Fruit fly (Drosophila melanogaster) whole organism, prepupa: ENCODE data around the gene CG1571.
A peak's percentile ranks its signal among the peaks of the same experiment; 100 is the strongest.

ENCODE experiments used
- Blimp-1 ChIP-seq: fragments of 200-800 bp; sonication (Bioruptor generic); optimal IDR thresholded peaks from 3 replicates; lab custom pipeline; 2017; ENCODE audit warnings: missing biosample characterization, missing genetic modification characterization, mild to moderate bottlenecking, moderate library complexity, missing genetic modification reagents
- CG10631 ChIP-seq: fragments of 200-800 bp; sonication (Bioruptor generic); optimal IDR thresholded peaks from 2 replicates; lab custom pipeline; 2016; ENCODE audit warnings: missing biosample characterization, missing genetic modification characterization
- CG10669 ChIP-seq: fragments of 200-800 bp; sonication (Bioruptor generic); optimal IDR thresholded peaks from 3 replicates; lab custom pipeline; 2018; ENCODE audit warnings: missing biosample characterization, mild to moderate bottlenecking, missing genetic modification characterization, moderate library complexity
- CG11762 ChIP-seq: fragments of 200-800 bp; sonication (Bioruptor generic); optimal IDR thresholded peaks from 3 replicates; lab custom pipeline; 2016; ENCODE audit warnings: missing biosample characterization, missing genetic modification characterization; ENCODE audit not compliant: insufficient read depth
- CG11902 ChIP-seq: fragments of 200-800 bp; sonication (Bioruptor generic); optimal IDR thresholded peaks from 3 replicates; lab custom pipeline; 2016; ENCODE audit warnings: missing biosample characterization, missing genetic modification characterization
- CG15336 ChIP-seq: fragments of 200-800 bp; sonication (Bioruptor generic); IDR thresholded peaks from 2 replicates; pipeline ENCODE4 v1.3.6; 2022; ENCODE audit warnings: missing biosample characterization, missing genetic modification characterization
- CG1621 ChIP-seq: fragments of 200-800 bp; sonication (Bioruptor generic); optimal IDR thresholded peaks from 3 replicates; lab custom pipeline; 2018; ENCODE audit warnings: missing biosample characterization, mild to moderate bottlenecking, missing genetic modification characterization
- CG16779 ChIP-seq: fragments of 200-800 bp; sonication (Bioruptor generic); optimal IDR thresholded peaks from 3 replicates; lab custom pipeline; 2017; ENCODE audit warnings: missing biosample characterization, mild to moderate bottlenecking, missing genetic modification characterization
- CG3032 ChIP-seq: fragments of 200-800 bp; optimal IDR thresholded peaks from 2 replicates; lab custom pipeline; 2019; ENCODE audit warnings: missing biosample characterization, mild to moderate bottlenecking, missing genetic modification characterization, moderate library complexity
- CG31627 ChIP-seq: fragments of 200-800 bp; sonication (Bioruptor generic); optimal IDR thresholded peaks from 3 replicates; lab custom pipeline; 2016; ENCODE audit warnings: missing biosample characterization, missing genetic modification characterization
- CG32006 ChIP-seq: fragments of 200-800 bp; sonication (Bioruptor generic); optimal IDR thresholded peaks from 3 replicates; lab custom pipeline; 2017; ENCODE audit warnings: missing biosample characterization, mild to moderate bottlenecking, missing genetic modification characterization
- CG34406 ChIP-seq: fragments of 200-800 bp; sonication (Bioruptor generic); optimal IDR thresholded peaks from 3 replicates; lab custom pipeline; 2016; ENCODE audit warnings: missing biosample characterization, missing genetic modification characterization
- CG3919 ChIP-seq: fragments of 200-800 bp; sonication (Bioruptor generic); optimal IDR thresholded peaks from 3 replicates; lab custom pipeline; 2016; ENCODE audit warnings: missing biosample characterization, missing genetic modification characterization
- CG4318 ChIP-seq: fragments of 200-800 bp; sonication (Bioruptor generic); optimal IDR thresholded peaks from 3 replicates; lab custom pipeline; 2017; ENCODE audit warnings: missing biosample characterization, mild to moderate bottlenecking, missing genetic modification characterization
- CG6163 ChIP-seq: fragments of 200-800 bp; sonication (Bioruptor generic); IDR thresholded peaks from 3 replicates; pipeline ENCODE4 v1.3.6; 2022; ENCODE audit warnings: missing biosample characterization, missing genetic modification characterization
- CG6276 ChIP-seq: fragments of 200-800 bp; sonication (Bioruptor generic); optimal IDR thresholded peaks from 2 replicates; lab custom pipeline; 2017; ENCODE audit warnings: missing biosample characterization, mild to moderate bottlenecking, missing genetic modification characterization
- CG6792 ChIP-seq: fragments of 200-800 bp; sonication (Bioruptor generic); optimal IDR thresholded peaks from 3 replicates; lab custom pipeline; 2016; ENCODE audit warnings: missing biosample characterization, missing genetic modification characterization
- CG6808 ChIP-seq: fragments of 200-800 bp; sonication (Bioruptor generic); optimal IDR thresholded peaks from 3 replicates; lab custom pipeline; 2017; ENCODE audit warnings: missing biosample characterization, missing genetic modification characterization, mild to moderate bottlenecking, moderate library complexity, missing genetic modification reagents
- CG6854 ChIP-seq: fragments of 200-800 bp; sonication (Bioruptor generic); optimal IDR thresholded peaks from 2 replicates; lab custom pipeline; 2017; ENCODE audit warnings: missing biosample characterization, mild to moderate bottlenecking, missing genetic modification characterization
- CG7368 ChIP-seq: fragments of 200-800 bp; sonication (Bioruptor generic); optimal IDR thresholded peaks from 3 replicates; lab custom pipeline; 2016; ENCODE audit warnings: missing biosample characterization, missing genetic modification characterization
- CG8319 ChIP-seq: fragments of 200-800 bp; sonication (Bioruptor generic); optimal IDR thresholded peaks from 3 replicates; lab custom pipeline; 2016; ENCODE audit warnings: missing biosample characterization, missing genetic modification characterization
- CG8632 ChIP-seq: fragments of 200-800 bp; sonication (Bioruptor generic); optimal IDR thresholded peaks from 3 replicates; lab custom pipeline; 2016; ENCODE audit warnings: missing biosample characterization, missing genetic modification characterization
- CG9139 ChIP-seq: fragments of 200-800 bp; sonication (Bioruptor generic); optimal IDR thresholded peaks from 3 replicates; lab custom pipeline; 2017; ENCODE audit warnings: missing biosample characterization, mild to moderate bottlenecking, missing genetic modification characterization
- Eip78C ChIP-seq: fragments of 200-800 bp; sonication (Bioruptor generic); peaks from one replicate; lab custom pipeline; 2016; ENCODE audit warnings: missing biosample characterization, missing genetic modification characterization
- Eip93F ChIP-seq: fragments of 200-800 bp; sonication (Bioruptor generic); optimal IDR thresholded peaks from 2 replicates; lab custom pipeline; 2016; ENCODE audit warnings: missing biosample characterization, mild to moderate bottlenecking, missing genetic modification characterization
- Ets21C ChIP-seq: fragments of 200-800 bp; sonication (Bioruptor generic); optimal IDR thresholded peaks from 3 replicates; lab custom pipeline; 2016; ENCODE audit warnings: missing biosample characterization, missing genetic modification characterization
- Ets96B ChIP-seq: fragments of 200-800 bp; optimal IDR thresholded peaks from 2 replicates; lab custom pipeline; 2019; ENCODE audit warnings: missing biosample characterization, mild to moderate bottlenecking, missing genetic modification characterization, moderate library complexity
- Gug ChIP-seq: fragments of 200-800 bp; sonication (Bioruptor generic); IDR thresholded peaks from 2 replicates; pipeline ENCODE4 v1.3.6; 2022; ENCODE audit warnings: missing biosample characterization, missing genetic modification characterization
- Hr38 ChIP-seq: sonication (Bioruptor generic); optimal IDR thresholded peaks from 2 replicates; lab custom pipeline; 2016; ENCODE audit warnings: missing biosample characterization, missing genetic modification characterization
- Hr4 ChIP-seq: fragments of 200-800 bp; sonication (Bioruptor generic); optimal IDR thresholded peaks from 3 replicates; lab custom pipeline; 2016; ENCODE audit warnings: missing biosample characterization, missing genetic modification characterization
- Met ChIP-seq: fragments of 200-800 bp; sonication (Bioruptor generic); optimal IDR thresholded peaks from 3 replicates; lab custom pipeline; 2016; ENCODE audit warnings: missing biosample characterization, missing genetic modification characterization
- OdsH ChIP-seq: fragments of 200-800 bp; sonication (Bioruptor generic); optimal IDR thresholded peaks from 3 replicates; lab custom pipeline; 2016; ENCODE audit warnings: missing biosample characterization, missing genetic modification characterization
- Smox ChIP-seq: fragments of 200-800 bp; sonication (Bioruptor generic); optimal IDR thresholded peaks from 3 replicates; lab custom pipeline; 2016; ENCODE audit warnings: missing biosample characterization, missing genetic modification characterization
- Sox102F ChIP-seq: fragments of 200-800 bp; sonication (Bioruptor generic); optimal IDR thresholded peaks from 2 replicates; lab custom pipeline; 2016; ENCODE audit warnings: missing biosample characterization, mild to moderate bottlenecking, missing genetic modification characterization
- Sox14 ChIP-seq: fragments of 200-800 bp; sonication (Bioruptor generic); optimal IDR thresholded peaks from 3 replicates; lab custom pipeline; 2016; ENCODE audit warnings: missing biosample characterization, missing genetic modification characterization
- Sox15 ChIP-seq: fragments of 200-800 bp; sonication (Bioruptor generic); optimal IDR thresholded peaks from 3 replicates; lab custom pipeline; 2016; ENCODE audit warnings: missing biosample characterization, missing genetic modification characterization
- achi ChIP-seq: fragments of 200-800 bp; sonication (Bioruptor generic); optimal IDR thresholded peaks from 3 replicates; lab custom pipeline; 2016; ENCODE audit warnings: missing biosample characterization, missing genetic modification characterization
- acj6 ChIP-seq: fragments of 200-800 bp; sonication (Bioruptor generic); optimal IDR thresholded peaks from 3 replicates; lab custom pipeline; 2016; ENCODE audit warnings: missing biosample characterization, missing genetic modification characterization
- dsx ChIP-seq: fragments of 200-800 bp; optimal IDR thresholded peaks from 3 replicates; lab custom pipeline; 2019; ENCODE audit warnings: missing biosample characterization, mild to moderate bottlenecking, missing genetic modification characterization, moderate library complexity; ENCODE audit not compliant: poor library complexity, severe bottlenecking
- eg ChIP-seq: fragments of 200-800 bp; sonication (Bioruptor generic); IDR thresholded peaks from 3 replicates; pipeline ENCODE4 v1.3.6; 2022; ENCODE audit warnings: missing biosample characterization, missing genetic modification characterization
- esn ChIP-seq: fragments of 200-800 bp; sonication (Bioruptor generic); optimal IDR thresholded peaks from 2 replicates; lab custom pipeline; 2016; ENCODE audit warnings: missing biosample characterization, mild to moderate bottlenecking, missing genetic modification characterization, moderate library complexity
- fd59A ChIP-seq: fragments of 200-800 bp; sonication (Bioruptor generic); optimal IDR thresholded peaks from 2 replicates; lab custom pipeline; 2017; ENCODE audit warnings: missing biosample characterization, mild to moderate bottlenecking, missing genetic modification characterization, missing genetic modification reagents
- fd85E ChIP-seq: fragments of 200-800 bp; sonication (Bioruptor generic); optimal IDR thresholded peaks from 3 replicates; lab custom pipeline; 2016; ENCODE audit warnings: missing biosample characterization, missing genetic modification characterization
- lz ChIP-seq: fragments of 200-800 bp; sonication (Bioruptor generic); optimal IDR thresholded peaks from 3 replicates; lab custom pipeline; 2016; ENCODE audit warnings: missing biosample characterization, missing genetic modification characterization
- net ChIP-seq: fragments of 200-800 bp; sonication (Bioruptor generic); optimal IDR thresholded peaks from 3 replicates; lab custom pipeline; 2016; ENCODE audit warnings: missing biosample characterization, missing genetic modification characterization
- pdm3 ChIP-seq: fragments of 200-800 bp; sonication (Bioruptor generic); optimal IDR thresholded peaks from 3 replicates; lab custom pipeline; 2016; ENCODE audit warnings: missing biosample characterization, missing genetic modification characterization
- ss ChIP-seq, 2 experiments: fragments of 200-800 bp; sonication (Bioruptor generic); optimal IDR thresholded peaks; 2 replicates in 1 of 2; 3 replicates in 1 of 2; lab custom pipeline; 2017 to 2018; ENCODE audit warnings: mild to moderate bottlenecking in 2 of 2, missing biosample characterization in 2 of 2, missing genetic modification characterization in 2 of 2, moderate library complexity in 1 of 2
- svp ChIP-seq: fragments of 200-800 bp; sonication (Bioruptor generic); peaks from one replicate; lab custom pipeline; 2016; ENCODE audit warnings: missing biosample characterization, missing genetic modification characterization
- topi ChIP-seq: fragments of 200-800 bp; sonication (Bioruptor generic); optimal IDR thresholded peaks from 3 replicates; lab custom pipeline; 2016; ENCODE audit warnings: missing biosample characterization, missing genetic modification characterization
- vri ChIP-seq: fragments of 200-800 bp; sonication (Bioruptor generic); optimal IDR thresholded peaks from 3 replicates; lab custom pipeline; 2016; ENCODE audit warnings: missing biosample characterization, mild to moderate bottlenecking, missing genetic modification characterization

Gene CG1571

dm6 chrX:8122834-8123233 lies 47.2 kb downstream of the CG1571 start (continued):
- TF ChIP-seq fd85E (GFP tag; lab: Kevin White, UChicago) (no peak), pdm3 (GFP tag; lab: Kevin White, UChicago) (peak; percentile 56), OdsH (GFP tag; lab: Kevin White, UChicago) (peak; percentile 41), CG9139 (GFP tag; lab: Kevin White, UChicago) (no peak), CG4318 (GFP tag; lab: Kevin White, UChicago) (peak; percentile 57), dsx (GFP tag; lab: Kevin White, UChicago) (peak; percentile 27), CG34406 (no peak)

DNA sequence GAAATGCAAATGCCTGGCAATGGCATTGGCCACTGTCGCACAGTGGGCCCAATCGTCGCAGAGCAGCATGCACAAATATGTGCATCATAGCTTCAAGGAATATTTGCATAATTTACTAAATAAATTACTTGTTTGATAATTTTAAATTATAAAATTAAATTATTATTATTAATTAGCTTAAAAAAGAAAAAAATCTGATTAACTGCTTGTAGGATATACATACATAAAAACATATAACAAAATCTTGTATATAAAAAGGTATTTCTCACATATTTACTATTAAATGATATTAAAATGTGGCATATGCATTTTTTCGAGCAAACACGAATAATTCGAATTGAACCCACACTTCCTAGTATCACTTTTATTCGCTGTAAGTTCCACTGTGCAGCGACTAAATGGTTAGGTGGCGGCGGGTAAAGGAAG lies 49.6 kb downstream of the CG1571 start:
- TF ChIP-seq Gug = no peak
- no peak for TF ChIP-seq svp
- no peak for TF ChIP-seq Sox14 (GFP tag; lab: Kevin White, UChicago)
- TF ChIP-seq CG10669 (GFP tag; lab: Kevin White, UChicago) = no peak
- TF ChIP-seq OdsH (GFP tag; lab: Kevin White, UChicago) = peak; percentile 37
- no peak for TF ChIP-seq topi (GFP tag; lab: Kevin White, UChicago)
- TF ChIP-seq CG16779 = no peak
- no peak for TF ChIP-seq esn (GFP tag; lab: Kevin White, UChicago)
- no peak for TF ChIP-seq Hr38 (GFP tag; lab: Kevin White, UChicago)
- TF ChIP-seq vri (GFP tag; lab: Kevin White, UChicago) = no peak
- peak; percentile 81 for TF ChIP-seq CG32006 (GFP tag; lab: Kevin White, UChicago)
- peak; percentile 23 for TF ChIP-seq achi
- no peak for TF ChIP-seq Ets21C (GFP tag; lab: Kevin White, UChicago)
- peak; percentile 3 for TF ChIP-seq CG3919 (GFP tag; lab: Kevin White, UChicago)
- TF ChIP-seq Met (GFP tag; lab: Kevin White, UChicago) = no peak
- TF ChIP-seq net (GFP tag; lab: Kevin White, UChicago) = no peak
- no peak for TF ChIP-seq CG7368 (GFP tag; lab: Kevin White, UChicago)
- TF ChIP-seq Smox = no peak
- no peak for TF ChIP-seq CG6808 (GFP tag; lab: Kevin White, UChicago)
- peak; percentile 6 for TF ChIP-seq Hr4 (GFP tag; lab: Kevin White, UChicago)
- peak; percentile 12 for TF ChIP-seq acj6
- TF ChIP-seq CG8319 = no peak
- no peak for TF ChIP-seq Blimp-1
- no peak for TF ChIP-seq CG11902
- TF ChIP-seq ss (GFP tag; optimal IDR thresholded peaks at IDR 0.05; lab: Kevin White, UChicago) = no peak
- no peak for TF ChIP-seq CG9139 (GFP tag; lab: Kevin White, UChicago)
- TF ChIP-seq Eip78C (GFP tag; lab: Kevin White, UChicago) = peak; percentile 67
- TF ChIP-seq Eip93F = no peak
- peak; percentile 47 for TF ChIP-seq CG6276 (GFP tag; lab: Kevin White, UChicago)
- TF ChIP-seq Sox15 (GFP tag; lab: Kevin White, UChicago) = no peak
- peak; percentile 54 for TF ChIP-seq CG15336 (GFP tag; lab: Robert Waterston, UW)
- TF ChIP-seq CG1621 = no peak
- TF ChIP-seq Ets96B = no peak
- TF ChIP-seq CG8632 (GFP tag; lab: Kevin White, UChicago) = no peak
- no peak for TF ChIP-seq CG6792
- TF ChIP-seq CG6163 = 0 out of 3 replicates have a peak, but pooled peaks have one; percentile 21
- TF ChIP-seq CG34406 = no peak
- TF ChIP-seq CG11762 (GFP tag; lab: Kevin White, UChicago) = no peak
- TF ChIP-seq CG31627 (GFP tag; lab: Kevin White, UChicago) = no peak
- TF ChIP-seq CG3032 (tag; lab: Kevin White, UChicago) = no peak
- no peak for TF ChIP-seq lz (GFP tag; lab: Kevin White, UChicago)
- peak; percentile 23 for TF ChIP-seq CG10631 (GFP tag; lab: Kevin White, UChicago)
- no peak for TF ChIP-seq Sox102F (GFP tag; lab: Kevin White, UChicago)
- TF ChIP-seq fd59A (GFP tag; lab: Kevin White, UChicago) = no peak
- TF ChIP-seq dsx (GFP tag; lab: Kevin White, UChicago) = no peak
- TF ChIP-seq eg (GFP tag; lab: Robert Waterston, UW) = 0 out of 3 replicates have a peak, but pooled peaks have one; percentile 27
- no peak for TF ChIP-seq CG6854 (GFP tag; lab: Kevin White, UChicago)
